Worm (Caenorhabditis elegans) whole organism, L4 larva: Measurements from ENCODE around the gene ldh-1.

Experiments
- Y5F2A.4 ChIP-seq: fragments of 200-800 bp; sonication (Bioruptor generic); optimal IDR thresholded peaks from 2 replicates; lab custom pipeline; 2018; ENCODE audit warnings: mild to moderate bottlenecking, missing genetic modification characterization, missing compliant biosample characterization
- aha-1 ChIP-seq: fragments of 150-350 bp; peaks from one replicate; lab custom pipeline; 2014; ENCODE audit warnings: missing biosample characterization, missing genetic modification characterization
- dmd-8 ChIP-seq: fragments of 200-800 bp; sonication (Bioruptor generic); IDR thresholded peaks from 2 replicates; pipeline ENCODE4 v1.3.6; 2022; ENCODE audit warnings: missing genetic modification characterization, missing compliant biosample characterization
- dpl-1 ChIP-seq: fragments of 150-350 bp; optimal IDR thresholded peaks from 2 replicates; lab custom pipeline; 2014; ENCODE audit warnings: missing biosample characterization, missing genetic modification reagents, missing genetic modification characterization
- dve-1 ChIP-seq: sonication (generic microtip); optimal IDR thresholded peaks from 2 replicates; lab custom pipeline; 2017; ENCODE audit warnings: antibody characterized with exemption, mild to moderate bottlenecking, missing genetic modification characterization, missing compliant biosample characterization; ENCODE audit not compliant: insufficient read depth
- lin-13 ChIP-seq: fragments of 150-350 bp; optimal IDR thresholded peaks from 2 replicates; lab custom pipeline; 2014; ENCODE audit warnings: missing biosample characterization, missing genetic modification reagents, missing genetic modification characterization
- madf-5 ChIP-seq, 2 experiments: fragments of 200-800 bp; sonication (Bioruptor generic); IDR thresholded peaks; 2 replicates each; pipeline ENCODE4 v1.3.6; 2022; ENCODE audit warnings: missing compliant biosample characterization in 2 of 2, missing genetic modification characterization in 2 of 2
- skn-1 ChIP-seq: fragments of 150-350 bp; optimal IDR thresholded peaks from 2 replicates; lab custom pipeline; 2014; ENCODE audit warnings: missing biosample characterization, missing genetic modification characterization
- zip-2 ChIP-seq: fragments of 150-350 bp; optimal IDR thresholded peaks from 2 replicates; lab custom pipeline; 2014; ENCODE audit warnings: missing biosample characterization, missing genetic modification characterization

ce11 chrII:11732513-11732912 lies 8.5 kb downstream of the ldh-1 start, which contains the start of gene F13D12.8:
- TF ChIP-seq skn-1 (tag; lab: Kevin White, UChicago) (no peak), dve-1 (tag; lab: Kevin White, UChicago) (no peak), Y5F2A.4 (GFP tag; lab: Kevin White, UChicago) (no peak), lin-13 (GFP tag; lab: Kevin White, UChicago) (no peak), dmd-8 (no peak), madf-5 (GFP tag; IDR thresholded peaks at IDR 0.05; lab: Robert Waterston, UW) (no peak), aha-1 (no peak), zip-2 (tag; lab: Kevin White, UChicago) (no peak), dpl-1 (no peak)
